Worm (Caenorhabditis elegans) whole organism, late embryonic: Measurements from ENCODE around the gene srxa-19.

Experiments used
- C38D4.7 ChIP-seq: fragments of 200-800 bp; sonication (Bioruptor generic); optimal IDR thresholded peaks from 2 replicates; lab custom pipeline; 2018; ENCODE audit warnings: mild to moderate bottlenecking, missing genetic modification characterization, moderate library complexity, missing compliant biosample characterization
- F13H6.1 ChIP-seq: sonication (generic microtip); optimal IDR thresholded peaks from 2 replicates; lab custom pipeline; 2016; ENCODE audit warnings: missing genetic modification characterization, missing compliant biosample characterization
- K02D7.2 ChIP-seq: sonication (generic microtip); optimal IDR thresholded peaks from 2 replicates; lab custom pipeline; 2017; ENCODE audit warnings: mild to moderate bottlenecking, missing genetic modification characterization, missing compliant biosample characterization
- K09A11.1 ChIP-seq: sonication (generic microtip); optimal IDR thresholded peaks from 2 replicates; lab custom pipeline; 2017; ENCODE audit warnings: antibody characterized with exemption, mild to moderate bottlenecking, missing genetic modification characterization, missing compliant biosample characterization; ENCODE audit not compliant: insufficient read depth
- T23F11.4 ChIP-seq: fragments of 200-800 bp; sonication (Bioruptor generic); optimal IDR thresholded peaks from 2 replicates; lab custom pipeline; 2018; ENCODE audit warnings: mild to moderate bottlenecking, missing genetic modification characterization, missing compliant biosample characterization
- ahr-1 ChIP-seq: sonication (generic microtip); optimal IDR thresholded peaks from 2 replicates; lab custom pipeline; 2016; ENCODE audit warnings: missing genetic modification characterization, missing compliant biosample characterization
- ama-1 ChIP-seq: fragments of 150-350 bp; optimal IDR thresholded peaks from 2 replicates; lab custom pipeline; 2014
- ceh-18 ChIP-seq: sonication (generic microtip); optimal IDR thresholded peaks from 2 replicates; lab custom pipeline; 2016; ENCODE audit warnings: missing genetic modification characterization, missing compliant biosample characterization
- ceh-19 ChIP-seq: fragments of 200-800 bp; sonication (Bioruptor generic); optimal IDR thresholded peaks from 2 replicates; lab custom pipeline; 2018; ENCODE audit warnings: mild to moderate bottlenecking, missing genetic modification characterization, missing compliant biosample characterization
- ceh-2 ChIP-seq: sonication (generic microtip); optimal IDR thresholded peaks from 2 replicates; lab custom pipeline; 2016; ENCODE audit warnings: missing genotype, missing genetic modification characterization, missing compliant biosample characterization
- ceh-22 ChIP-seq: sonication (generic microtip); optimal IDR thresholded peaks from 2 replicates; lab custom pipeline; 2017; ENCODE audit warnings: missing biosample characterization, missing genetic modification characterization
- ceh-24 ChIP-seq: sonication (generic microtip); optimal IDR thresholded peaks from 2 replicates; lab custom pipeline; 2016; ENCODE audit warnings: mild to moderate bottlenecking, missing genetic modification characterization, missing compliant biosample characterization
- ceh-30 ChIP-seq: fragments of 150-350 bp; optimal IDR thresholded peaks from 2 replicates; lab custom pipeline; 2014; ENCODE audit warnings: missing biosample characterization, missing genetic modification characterization
- che-1 ChIP-seq: sonication (generic microtip); optimal IDR thresholded peaks from 2 replicates; lab custom pipeline; 2016; ENCODE audit warnings: mild to moderate bottlenecking, missing genetic modification characterization, missing compliant biosample characterization
- dmd-4 ChIP-seq: sonication (generic microtip); optimal IDR thresholded peaks from 2 replicates; lab custom pipeline; 2016; ENCODE audit warnings: borderline replicate concordance, missing genetic modification characterization, missing compliant biosample characterization
- dve-1 ChIP-seq: sonication (generic microtip); optimal IDR thresholded peaks from 2 replicates; lab custom pipeline; 2017; ENCODE audit warnings: antibody characterized with exemption, mild to moderate bottlenecking, missing genetic modification characterization, missing compliant biosample characterization
- elt-4 ChIP-seq: sonication (generic microtip); optimal IDR thresholded peaks from 2 replicates; lab custom pipeline; 2016; ENCODE audit warnings: missing genetic modification characterization, missing compliant biosample characterization
- ets-4 ChIP-seq: sonication (generic microtip); optimal IDR thresholded peaks from 2 replicates; lab custom pipeline; 2016; ENCODE audit warnings: missing genetic modification characterization, missing compliant biosample characterization
- fax-1 ChIP-seq: sonication (generic microtip); optimal IDR thresholded peaks from 2 replicates; lab custom pipeline; 2016; ENCODE audit warnings: missing genotype, missing genetic modification characterization, missing compliant biosample characterization
- fkh-6 ChIP-seq: sonication (generic microtip); optimal IDR thresholded peaks from 2 replicates; lab custom pipeline; 2016; ENCODE audit warnings: missing genetic modification characterization, missing compliant biosample characterization
- gmeb-2 ChIP-seq: sonication (generic microtip); optimal IDR thresholded peaks from 2 replicates; lab custom pipeline; 2016; ENCODE audit warnings: missing genetic modification characterization, inconsistent platforms, missing compliant biosample characterization
- hlh-15 ChIP-seq: sonication (generic microtip); optimal IDR thresholded peaks from 2 replicates; lab custom pipeline; 2016; ENCODE audit warnings: missing genetic modification characterization, missing compliant biosample characterization
- hlh-30 ChIP-seq: sonication (generic microtip); optimal IDR thresholded peaks from 2 replicates; lab custom pipeline; 2017; ENCODE audit warnings: antibody characterized with exemption, missing genetic modification characterization, missing compliant biosample characterization; ENCODE audit not compliant: insufficient read depth
- hlh-8 ChIP-seq: sonication (generic microtip); optimal IDR thresholded peaks from 2 replicates; lab custom pipeline; 2016; ENCODE audit warnings: missing genotype, missing genetic modification characterization, missing compliant biosample characterization
- madf-2 ChIP-seq: sonication (generic microtip); optimal IDR thresholded peaks from 2 replicates; lab custom pipeline; 2017; ENCODE audit warnings: missing genetic modification characterization, missing compliant biosample characterization
- nfya-1 ChIP-seq: sonication (generic microtip); optimal IDR thresholded peaks from 2 replicates; lab custom pipeline; 2017; ENCODE audit warnings: missing genetic modification characterization, mild to moderate bottlenecking, missing compliant biosample characterization, antibody characterized with exemption, moderate library complexity
- nhr-11 ChIP-seq: fragments of 150-350 bp; optimal IDR thresholded peaks from 2 replicates; lab custom pipeline; 2014; ENCODE audit warnings: missing biosample characterization, missing genetic modification characterization
- npax-4 ChIP-seq: sonication (generic microtip); optimal IDR thresholded peaks from 2 replicates; lab custom pipeline; 2016; ENCODE audit warnings: missing genetic modification characterization, missing compliant biosample characterization
- pag-3 ChIP-seq: sonication (generic microtip); optimal IDR thresholded peaks from 2 replicates; lab custom pipeline; 2016; ENCODE audit warnings: missing compliant biosample characterization, missing genetic modification characterization, borderline replicate concordance
- pha-2 ChIP-seq: sonication (generic microtip); optimal IDR thresholded peaks from 2 replicates; lab custom pipeline; 2017; ENCODE audit warnings: mild to moderate bottlenecking, missing genetic modification characterization, missing compliant biosample characterization
- ref-2 ChIP-seq: sonication (generic microtip); optimal IDR thresholded peaks from 2 replicates; lab custom pipeline; 2016; ENCODE audit warnings: missing genetic modification characterization, missing compliant biosample characterization
- sox-4 ChIP-seq: sonication (generic microtip); optimal IDR thresholded peaks from 2 replicates; lab custom pipeline; 2017; ENCODE audit warnings: mild to moderate bottlenecking, missing genetic modification characterization, inconsistent platforms, missing compliant biosample characterization
- tbx-7 ChIP-seq: sonication (generic microtip); optimal IDR thresholded peaks from 2 replicates; lab custom pipeline; 2016; ENCODE audit warnings: missing genotype, missing genetic modification characterization, missing compliant biosample characterization
- unc-3 ChIP-seq, 2 experiments: fragments of 200-800 bp in 1 of 2; sonication (Bioruptor generic) in 1 of 2; sonication (generic microtip) in 1 of 2; conservative IDR thresholded peaks in 1 of 2; optimal IDR thresholded peaks in 1 of 2; 2 replicates each; pipeline versions ENCODE4 v1.3.6 to Lab custom; 2016 to 2022; ENCODE audit warnings: missing compliant biosample characterization in 2 of 2, missing genetic modification characterization in 2 of 2, missing genetic modification reagents in 1 of 2
- unc-42 ChIP-seq: sonication (generic microtip); optimal IDR thresholded peaks from 2 replicates; lab custom pipeline; 2016; ENCODE audit warnings: missing genotype, missing genetic modification characterization, missing compliant biosample characterization
- unc-86 ChIP-seq: sonication (generic microtip); optimal IDR thresholded peaks from 2 replicates; lab custom pipeline; 2016; ENCODE audit warnings: missing genetic modification characterization, missing compliant biosample characterization
- zip-5 ChIP-seq: sonication (generic microtip); optimal IDR thresholded peaks from 2 replicates; lab custom pipeline; 2016; ENCODE audit warnings: missing genetic modification characterization, missing compliant biosample characterization
- ztf-16 ChIP-seq: sonication (generic microtip); optimal IDR thresholded peaks from 2 replicates; lab custom pipeline; 2017; ENCODE audit warnings: missing genetic modification characterization, missing compliant biosample characterization

The srxa-19 gene

DNA sequence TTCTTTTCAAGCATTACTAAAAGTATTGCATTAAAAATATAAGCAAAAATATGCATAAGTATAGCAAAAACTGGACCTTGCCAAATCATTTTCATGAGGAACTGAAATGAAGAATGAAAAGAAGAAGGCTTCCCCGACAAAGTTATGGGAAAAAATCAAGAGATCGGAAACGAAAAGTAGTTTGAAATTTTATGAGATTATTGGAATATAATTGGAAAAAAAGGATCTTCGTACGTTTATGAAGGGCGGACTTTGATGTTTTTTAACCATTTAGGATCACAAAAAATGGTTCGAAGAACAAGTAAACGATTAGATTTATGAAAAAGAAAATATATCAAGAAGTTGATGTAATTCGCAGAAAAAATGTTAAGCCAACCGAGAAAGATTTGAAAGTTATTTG, 1.7 kb downstream of the srxa-19 start, which contains the start of gene srxa-18:
Gene srxa-18, minus strand, starts transcription at position 100 of the 400 bp plus-strand sequence.
- no peak for TF ChIP-seq elt-4 (tag; lab: Kevin White, UChicago)
- no peak for TF ChIP-seq madf-2
- no peak for TF ChIP-seq C38D4.7
- TF ChIP-seq fax-1 (tag; lab: Kevin White, UChicago): no peak
- no peak for TF ChIP-seq ceh-19 (GFP tag; lab: Kevin White, UChicago)
- TF ChIP-seq tbx-7 (tag; lab: Kevin White, UChicago): no peak
- TF ChIP-seq ceh-2 (tag; lab: Kevin White, UChicago): no peak
- no peak for TF ChIP-seq unc-3 (GFP tag; conservative IDR thresholded peaks at IDR 0.05; lab: Robert Waterston, UW)
- no peak for TF ChIP-seq unc-3 (tag; optimal IDR thresholded peaks at IDR 0.05; lab: Kevin White, UChicago)
- no peak for TF ChIP-seq nfya-1
- TF ChIP-seq F13H6.1 (tag; lab: Kevin White, UChicago): no peak
- no peak for TF ChIP-seq gmeb-2 (tag; lab: Kevin White, UChicago)
- TF ChIP-seq T23F11.4: no peak
- no peak for TF ChIP-seq K09A11.1 (tag; lab: Kevin White, UChicago)
- no peak for TF ChIP-seq hlh-30 (tag; lab: Kevin White, UChicago)
- no peak for TF ChIP-seq ets-4
- no peak for TF ChIP-seq ceh-30 (tag; lab: Kevin White, UChicago)

ce11 chrV:10117465-10117864, 5.1 kb downstream of the srxa-19 start, which contains the start of gene C08B6.5:
TSS of gene C08B6.5 (plus strand) at chrV:10117765.
- TF ChIP-seq ref-2 (tag; lab: Kevin White, UChicago): no peak
- TF ChIP-seq ceh-22 (tag; lab: Kevin White, UChicago): no peak
- no peak for TF ChIP-seq K09A11.1 (tag; lab: Kevin White, UChicago)
- no peak for TF ChIP-seq C38D4.7
- no peak for TF ChIP-seq ceh-18 (tag; lab: Kevin White, UChicago)
- no peak for TF ChIP-seq K02D7.2 (tag; lab: Kevin White, UChicago)
- TF ChIP-seq zip-5 (tag; lab: Kevin White, UChicago): no peak
- TF ChIP-seq nhr-11: no peak

- TF ChIP-seq che-1 (tag; lab: Kevin White, UChicago) (no peak), ref-2 (tag; lab: Kevin White, UChicago) (no peak), hlh-8 (tag; lab: Kevin White, UChicago) (no peak), dve-1 (no peak), unc-86 (tag; lab: Kevin White, UChicago) (no peak), pag-3 (tag; lab: Kevin White, UChicago) (no peak)
Measured at ce11 chrV:10114329-10114728, 8.2 kb downstream of the srxa-19 start, which contains the start of gene cht-5. TSS of gene cht-5 (plus strand) at chrV:10114629.

DNA sequence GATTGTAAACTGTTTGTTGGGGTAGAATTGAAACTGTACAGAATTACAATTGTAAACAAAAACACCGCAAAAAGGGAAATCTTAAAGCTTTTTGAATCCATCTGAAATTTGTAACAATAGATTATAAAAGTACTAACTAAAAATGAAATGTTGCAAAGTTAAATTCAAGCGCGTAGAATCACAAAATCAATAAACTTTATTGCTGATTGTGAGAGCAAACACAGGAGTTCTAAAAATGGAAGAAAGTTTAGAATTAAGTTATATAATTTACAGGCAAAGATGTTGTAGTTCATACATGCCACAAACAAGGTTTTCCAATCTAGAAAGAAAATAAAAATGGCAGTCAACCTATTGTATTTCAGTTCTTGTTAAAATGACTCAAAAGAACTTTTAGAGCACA, 10.4 kb downstream of the srxa-19 start, which contains the start of gene C08B6.3:
Gene C08B6.3, minus strand, starts transcription at position 101 of the 400 bp plus-strand sequence.
- TF ChIP-seq T23F11.4: no peak

DNA sequence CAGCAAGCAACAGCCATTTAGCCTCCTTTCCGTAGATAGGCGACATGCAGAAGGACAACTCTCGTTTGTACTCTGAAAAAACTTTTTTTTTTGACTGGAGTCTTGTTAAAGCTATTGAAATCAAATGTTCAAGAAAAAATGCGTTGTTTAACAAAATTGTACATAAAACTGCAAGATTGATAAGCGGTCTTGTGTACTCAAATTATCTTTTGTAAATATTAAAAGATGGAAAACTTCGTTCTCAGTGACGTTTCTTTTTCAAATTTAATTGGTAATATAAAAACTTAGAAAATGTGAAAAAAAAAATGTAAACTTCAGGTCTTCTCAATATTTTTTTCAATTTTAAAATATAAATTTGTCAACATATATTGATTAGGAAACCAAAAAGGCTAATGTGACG, 11.4 kb downstream of the srxa-19 start:
- TF ChIP-seq ama-1 (lab: Kevin White, UChicago): no peak
- no peak for TF ChIP-seq unc-42
- no peak for TF ChIP-seq ceh-24 (tag; lab: Kevin White, UChicago)
- TF ChIP-seq, all 69 proteins: peak for 0

- TF ChIP-seq pha-2 (tag; lab: Kevin White, UChicago): no peak
- TF ChIP-seq sox-4: no peak
- no peak for TF ChIP-seq ref-2 (tag; lab: Kevin White, UChicago)
- no peak for TF ChIP-seq madf-2
- TF ChIP-seq hlh-15 (tag; lab: Kevin White, UChicago): no peak
- TF ChIP-seq ahr-1 (tag; lab: Kevin White, UChicago): no peak
- no peak for TF ChIP-seq nhr-11
- TF ChIP-seq npax-4 (tag; lab: Kevin White, UChicago): no peak
- TF ChIP-seq hlh-30 (tag; lab: Kevin White, UChicago): no peak
- no peak for TF ChIP-seq ztf-16 (tag; lab: Kevin White, UChicago)
- TF ChIP-seq ceh-19 (GFP tag; lab: Kevin White, UChicago): no peak
- no peak for TF ChIP-seq dmd-4 (tag; lab: Kevin White, UChicago)
- TF ChIP-seq fkh-6: no peak
- no peak for TF ChIP-seq ets-4
- TF ChIP-seq fax-1 (tag; lab: Kevin White, UChicago): no peak
- TF ChIP-seq ceh-18 (tag; lab: Kevin White, UChicago): no peak
Measured at ce11 chrV:10107309-10107708, 15.3 kb downstream of the srxa-19 start, which contains the start of gene C08B6.11. TSS of gene C08B6.11 (plus strand) at chrV:10107609.
